Worm (Caenorhabditis elegans) whole organism, L3 larva: ENCODE measurements around the gene F59A6.13.

ENCODE experiments used
- nhr-25 ChIP-seq: sonication (generic microtip); optimal IDR thresholded peaks from 2 replicates; lab custom pipeline; 2017; ENCODE audit warnings: missing biosample characterization, missing genetic modification characterization
- pqm-1 ChIP-seq: fragments of 150-350 bp; optimal IDR thresholded peaks from 2 replicates; lab custom pipeline; 2017; ENCODE audit warnings: missing biosample characterization, missing genetic modification characterization, inconsistent platforms

- TF ChIP-seq pqm-1 (tag; lab: Kevin White, UChicago) (peak; percentile 60), nhr-25 (tag; lab: Kevin White, UChicago) (no peak)
Observed at ce11 chrII:5022381-5022855, at the start of gene F59A6.13, which contains the start of gene nsy-1.
